Worm (Caenorhabditis elegans) whole organism, midembryonic: ENCODE data around the gene faxc-1.
A peak's percentile ranks its signal among the peaks of the same experiment; 100 is the strongest.

Experiments
- T22C8.4 ChIP-seq: fragments of 200-800 bp; sonication (Bioruptor generic); IDR thresholded peaks from 2 replicates; pipeline ENCODE4 v1.3.6; 2022; ENCODE audit warnings: missing genetic modification characterization, missing compliant biosample characterization
- cog-1 ChIP-seq: sonication (generic microtip); optimal IDR thresholded peaks from 2 replicates; lab custom pipeline; 2016; ENCODE audit warnings: missing genetic modification characterization, missing compliant biosample characterization
- flt-1 ChIP-seq: fragments of 200-800 bp; sonication (Bioruptor generic); IDR thresholded peaks from 2 replicates; pipeline ENCODE4 v1.3.6; 2022; ENCODE audit warnings: missing genetic modification characterization, missing compliant biosample characterization
- klf-2 ChIP-seq: fragments of 200-800 bp; sonication (Bioruptor generic); conservative IDR thresholded peaks from 2 replicates; pipeline ENCODE4 v1.3.6; 2022; ENCODE audit warnings: missing genetic modification reagents, missing genetic modification characterization, missing compliant biosample characterization
- med-1 ChIP-seq: sonication (generic microtip); optimal IDR thresholded peaks from 2 replicates; lab custom pipeline; 2017; ENCODE audit warnings: missing genetic modification characterization, mild to moderate bottlenecking, missing compliant biosample characterization, antibody characterized with exemption, missing genetic modification reagents; ENCODE audit not compliant: insufficient read depth
- ref-1 ChIP-seq: fragments of 200-800 bp; sonication (Bioruptor generic); conservative IDR thresholded peaks from 2 replicates; pipeline ENCODE4 v1.3.6; 2022; ENCODE audit warnings: missing genetic modification reagents, missing genetic modification characterization, missing compliant biosample characterization
- tab-1 ChIP-seq: fragments of 200-800 bp; sonication (Bioruptor generic); IDR thresholded peaks from 2 replicates; pipeline ENCODE4 v1.3.6; 2022; ENCODE audit warnings: missing genetic modification characterization, missing compliant biosample characterization
- ztf-23 ChIP-seq: fragments of 200-800 bp; sonication (Bioruptor generic); IDR thresholded peaks from 2 replicates; pipeline ENCODE4 v1.3.6; 2022; ENCODE audit warnings: missing genetic modification reagents, missing genetic modification characterization, missing compliant biosample characterization
- ztf-29 ChIP-seq: fragments of 200-800 bp; sonication (Bioruptor generic); IDR thresholded peaks from 2 replicates; pipeline ENCODE4 v1.3.6; 2022; ENCODE audit warnings: missing genetic modification reagents, missing genetic modification characterization, missing compliant biosample characterization

faxc-1 gene

DNA sequence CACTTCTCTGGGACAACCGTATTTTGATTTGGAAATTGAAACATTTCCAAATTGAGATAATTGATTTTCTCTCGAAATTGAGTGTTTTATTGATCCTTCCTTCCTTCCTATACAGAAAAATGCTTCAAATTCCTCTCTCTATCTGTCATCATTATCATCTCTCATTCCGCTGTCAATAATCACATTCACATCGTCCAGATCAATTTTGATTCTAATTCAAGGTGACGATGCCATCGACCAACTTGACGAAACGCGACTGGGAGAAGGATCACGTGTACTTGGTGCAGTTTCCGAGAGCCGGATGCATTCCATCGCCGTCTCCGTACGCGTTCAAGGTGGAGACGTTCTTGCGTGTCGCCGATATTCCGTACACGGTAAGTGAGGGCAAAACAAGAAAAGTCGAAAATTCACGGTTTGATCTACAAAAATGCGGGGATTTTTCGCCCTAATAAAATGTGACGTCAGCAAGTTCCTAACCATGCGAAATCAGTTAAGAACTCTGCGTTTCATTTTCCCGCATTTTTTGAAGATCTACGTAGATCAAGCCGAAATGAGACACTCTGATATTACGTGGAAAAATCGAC lies at the start of gene faxc-1:
Gene faxc-1, plus strand, starts transcription at position 222 of the 584 bp plus-strand sequence.
- no peak for TF ChIP-seq ztf-29 (GFP tag; lab: Robert Waterston, UW)
- no peak for TF ChIP-seq T22C8.4
- TF ChIP-seq tab-1 (GFP tag; lab: Robert Waterston, UW), result no peak
- TF ChIP-seq ztf-23 (GFP tag; lab: Robert Waterston, UW), result no peak
- TF ChIP-seq cog-1 (tag; lab: Kevin White, UChicago), result no peak
- no peak for TF ChIP-seq ref-1 (GFP tag; lab: Robert Waterston, UW)

DNA sequence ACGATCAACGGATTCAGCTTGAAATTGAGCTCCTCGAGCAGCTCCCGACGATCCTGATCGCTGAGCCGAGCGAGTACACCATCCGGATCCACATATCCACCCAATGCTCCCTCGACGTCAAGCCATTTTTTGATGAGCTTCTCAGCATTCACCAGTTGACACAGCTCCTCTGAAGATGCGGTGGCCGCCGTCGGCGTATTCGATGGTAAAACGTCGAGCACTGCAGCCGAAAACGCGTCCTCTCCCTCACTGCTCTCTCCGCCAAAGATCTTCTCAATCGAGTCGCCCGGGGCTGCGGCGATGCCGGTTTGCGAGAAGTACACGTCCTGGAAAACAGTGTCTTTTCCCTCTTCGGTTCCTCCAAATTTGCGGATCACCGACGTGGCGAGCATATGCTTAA lies 49.4 kb upstream of the faxc-1 start:
- TF ChIP-seq ztf-23 (GFP tag; lab: Robert Waterston, UW), result no peak
- no peak for TF ChIP-seq klf-2 (GFP tag; lab: Robert Waterston, UW)
- TF ChIP-seq tab-1 (GFP tag; lab: Robert Waterston, UW), result no peak
- TF ChIP-seq med-1, result no peak
- TF ChIP-seq cog-1 (tag; lab: Kevin White, UChicago), result no peak
- TF ChIP-seq flt-1 (GFP tag; lab: Robert Waterston, UW), result no peak
- no peak for TF ChIP-seq T22C8.4
- no peak for TF ChIP-seq ztf-29 (GFP tag; lab: Robert Waterston, UW)
- no peak for TF ChIP-seq ref-1 (GFP tag; lab: Robert Waterston, UW)

DNA sequence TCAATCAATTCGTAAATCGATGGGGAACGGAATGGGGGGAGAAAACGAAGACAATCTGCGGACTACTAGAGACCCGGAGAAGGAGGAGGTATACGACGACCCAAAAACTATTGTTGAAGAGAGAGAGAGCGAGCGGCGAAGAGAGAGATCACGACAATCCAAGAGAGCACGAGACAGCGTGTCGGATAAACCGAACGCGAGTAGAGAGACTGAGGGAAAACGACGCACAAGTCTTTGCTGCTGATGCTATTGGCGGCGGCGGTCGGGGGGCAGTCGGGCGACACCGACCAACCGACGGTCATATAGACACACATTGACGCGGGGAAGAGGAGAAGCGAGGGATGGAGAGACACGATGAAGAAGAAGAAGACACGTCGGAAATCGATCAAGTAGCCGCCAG lies 41.5 kb upstream of the faxc-1 start:
- TF ChIP-seq med-1 (no peak), ztf-23 (GFP tag; lab: Robert Waterston, UW) (no peak; the same call in 1 of the 2 replicates), T22C8.4 (no peak), ztf-29 (GFP tag; lab: Robert Waterston, UW) (no peak), klf-2 (GFP tag; lab: Robert Waterston, UW) (no peak), tab-1 (GFP tag; lab: Robert Waterston, UW) (0 out of 2 replicates have a peak, but pooled peaks have one; percentile 61), ref-1 (GFP tag; lab: Robert Waterston, UW) (no peak), flt-1 (GFP tag; lab: Robert Waterston, UW) (peak; percentile 71; the same call in 1 of the 2 replicates), cog-1 (tag; lab: Kevin White, UChicago) (peak; percentile 61)

DNA sequence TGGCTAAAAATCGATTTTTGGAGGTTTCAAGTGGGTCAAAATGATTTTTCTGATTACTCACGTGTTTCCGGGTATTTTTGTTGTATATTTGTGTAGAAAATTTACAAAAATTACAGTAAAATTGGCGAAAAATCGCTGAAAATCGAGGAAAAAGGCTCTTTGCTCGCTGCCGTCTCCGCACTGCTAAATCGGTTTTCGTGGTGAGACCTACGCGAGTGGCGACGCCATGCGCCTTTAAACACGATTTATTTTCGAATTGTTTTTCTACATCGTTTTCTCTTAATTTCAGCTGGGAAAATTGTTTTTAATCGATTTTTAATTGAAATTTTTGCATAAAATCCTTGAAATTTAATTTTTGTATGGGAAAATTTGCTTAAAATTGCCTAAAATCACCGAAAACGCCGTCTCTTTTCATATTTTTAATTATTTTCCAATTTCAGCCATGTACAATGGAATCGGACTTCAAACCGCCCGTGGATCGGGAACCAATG lies 39.0 kb upstream of the faxc-1 start, which contains the start of the genes pqn-87 and rsr-2:
Gene pqn-87, minus strand, starts transcription at position 171 of the 491 bp plus-strand sequence.
Gene rsr-2, plus strand, starts transcription at position 441 of the 491 bp plus-strand sequence.
- TF ChIP-seq cog-1 (tag; lab: Kevin White, UChicago), result no peak
- no peak for TF ChIP-seq ref-1 (GFP tag; lab: Robert Waterston, UW)
- TF ChIP-seq ztf-29 (GFP tag; lab: Robert Waterston, UW), result no peak
- no peak for TF ChIP-seq flt-1 (GFP tag; lab: Robert Waterston, UW)
- TF ChIP-seq T22C8.4, result no peak
- TF ChIP-seq tab-1 (GFP tag; lab: Robert Waterston, UW), result no peak
- no peak for TF ChIP-seq klf-2 (GFP tag; lab: Robert Waterston, UW)
- TF ChIP-seq ztf-23 (GFP tag; lab: Robert Waterston, UW), result no peak
- no peak for TF ChIP-seq med-1

DNA sequence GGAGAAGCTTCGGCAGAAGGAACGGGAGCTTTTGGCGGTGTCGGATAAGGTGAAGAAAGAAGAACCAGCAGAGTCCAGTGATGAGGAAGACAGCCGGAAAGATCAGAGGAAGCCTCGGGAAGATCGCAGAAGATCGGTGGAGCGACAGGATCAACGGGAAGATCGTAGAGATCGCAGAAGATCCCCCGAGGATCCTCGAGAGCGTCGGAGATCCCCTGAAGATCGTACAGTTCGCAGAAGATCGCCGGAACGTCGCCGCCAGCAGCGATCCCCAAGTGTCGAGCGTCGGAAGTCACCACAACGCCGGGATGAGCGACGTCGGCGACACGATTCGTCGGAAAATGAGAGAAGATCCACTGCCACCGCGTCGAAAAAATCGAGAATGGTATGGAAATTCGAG lies 37.8 kb upstream of the faxc-1 start:
- TF ChIP-seq T22C8.4, result no peak
- TF ChIP-seq flt-1 (GFP tag; lab: Robert Waterston, UW), result no peak
- no peak for TF ChIP-seq tab-1 (GFP tag; lab: Robert Waterston, UW)
- TF ChIP-seq med-1, result no peak
- no peak for TF ChIP-seq cog-1 (tag; lab: Kevin White, UChicago)
- no peak for TF ChIP-seq ztf-29 (GFP tag; lab: Robert Waterston, UW)
- TF ChIP-seq ztf-23 (GFP tag; lab: Robert Waterston, UW), result no peak
- no peak for TF ChIP-seq ref-1 (GFP tag; lab: Robert Waterston, UW)
- no peak for TF ChIP-seq klf-2 (GFP tag; lab: Robert Waterston, UW)

DNA sequence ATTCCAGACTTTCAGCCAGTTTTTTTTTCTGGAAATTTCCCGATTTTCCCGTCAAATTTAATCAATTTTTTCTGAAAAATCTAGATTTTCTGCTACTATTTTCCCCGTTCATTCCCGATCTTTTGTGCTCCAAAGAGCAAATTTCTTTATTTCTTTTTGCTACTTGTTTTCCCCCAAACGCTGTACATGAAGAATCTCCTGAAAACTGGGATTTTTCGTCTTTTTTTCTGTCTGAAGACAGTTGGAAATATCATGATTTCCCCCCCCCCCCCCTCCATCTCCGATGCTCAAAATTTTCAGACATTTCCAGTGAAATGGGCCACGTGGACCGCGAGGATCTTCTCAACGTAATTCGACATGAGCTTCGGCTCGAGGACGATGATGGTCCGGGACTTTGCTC lies 36.0 kb upstream of the faxc-1 start, which contains the start of gene sinh-1:
Gene sinh-1, plus strand, starts transcription at position 301 of the 400 bp plus-strand sequence.
- no peak for TF ChIP-seq ztf-29 (GFP tag; lab: Robert Waterston, UW)
- TF ChIP-seq med-1, result no peak
- TF ChIP-seq ztf-23 (GFP tag; lab: Robert Waterston, UW), result no peak
- no peak for TF ChIP-seq ref-1 (GFP tag; lab: Robert Waterston, UW)
- TF ChIP-seq klf-2 (GFP tag; lab: Robert Waterston, UW), result no peak
- no peak for TF ChIP-seq T22C8.4
- TF ChIP-seq cog-1 (tag; lab: Kevin White, UChicago), result no peak
- TF ChIP-seq flt-1 (GFP tag; lab: Robert Waterston, UW), result no peak
- TF ChIP-seq tab-1 (GFP tag; lab: Robert Waterston, UW), result no peak

DNA sequence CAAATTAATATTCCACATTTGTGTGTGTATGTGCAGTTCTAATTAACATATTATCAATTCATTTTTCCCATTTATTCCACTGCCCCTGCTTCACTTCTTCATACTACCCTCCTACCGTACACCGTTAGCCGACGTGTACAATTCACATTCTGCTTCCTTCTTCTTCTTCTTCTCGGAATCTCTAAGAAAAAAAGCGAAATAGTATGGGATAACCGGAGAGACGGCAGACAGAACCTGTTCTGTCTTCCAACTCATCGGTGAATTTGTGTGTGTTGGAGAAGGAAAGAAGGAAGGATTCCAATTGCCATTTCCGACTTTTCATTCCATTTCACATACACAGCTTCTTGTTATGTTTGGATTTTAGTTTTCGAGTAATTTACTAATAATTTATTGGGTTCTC lies 26.4 kb upstream of the faxc-1 start:
- TF ChIP-seq cog-1 (tag; lab: Kevin White, UChicago) (no peak), med-1 (no peak)

DNA sequence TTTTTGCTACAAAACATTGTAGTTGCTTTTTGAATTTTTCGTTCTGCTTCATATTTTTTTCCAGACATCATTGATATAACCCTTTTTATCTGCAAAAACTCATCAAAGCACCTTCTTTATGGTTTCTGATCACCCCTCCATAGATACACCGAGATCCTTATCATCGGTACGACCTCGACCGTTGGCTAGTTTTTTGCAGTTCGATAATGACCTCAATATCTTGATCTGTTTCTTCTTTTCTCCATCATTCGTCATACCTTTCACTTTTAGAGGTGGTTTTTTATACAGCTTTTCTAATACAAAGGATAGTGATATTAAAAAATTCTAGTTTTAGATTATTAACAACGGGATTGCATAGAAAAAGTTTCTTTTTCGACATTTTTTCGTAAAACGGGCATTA lies 24.5 kb upstream of the faxc-1 start:
- no peak for TF ChIP-seq tab-1 (GFP tag; lab: Robert Waterston, UW)

DNA sequence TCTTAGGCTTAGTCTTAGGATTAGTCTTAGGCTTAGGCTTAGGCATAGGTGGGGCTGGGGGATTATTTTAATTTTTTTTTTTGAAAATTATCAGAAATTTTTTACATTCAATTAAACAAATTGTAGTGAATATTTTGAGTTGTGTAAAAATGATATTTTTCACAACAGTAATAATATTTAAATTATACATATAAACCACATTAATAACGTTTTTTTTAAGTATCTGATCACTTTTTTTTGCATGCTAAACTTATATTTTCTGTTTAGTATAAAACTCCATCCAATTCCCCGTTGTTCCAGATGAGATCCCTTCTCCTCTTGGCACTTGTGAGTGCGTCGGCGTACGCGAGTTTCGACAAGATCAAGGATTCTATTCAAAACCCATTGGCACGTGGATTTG lies 23.9 kb upstream of the faxc-1 start, which contains the start of gene txdc-12.1:
Gene txdc-12.1, plus strand, starts transcription at position 301 of the 400 bp plus-strand sequence.
- TF ChIP-seq med-1 (no peak), tab-1 (GFP tag; lab: Robert Waterston, UW) (no peak), klf-2 (GFP tag; lab: Robert Waterston, UW) (no peak), flt-1 (GFP tag; lab: Robert Waterston, UW) (no peak), cog-1 (tag; lab: Kevin White, UChicago) (no peak), T22C8.4 (no peak), ztf-23 (GFP tag; lab: Robert Waterston, UW) (no peak), ref-1 (GFP tag; lab: Robert Waterston, UW) (no peak), ztf-29 (GFP tag; lab: Robert Waterston, UW) (no peak)

DNA sequence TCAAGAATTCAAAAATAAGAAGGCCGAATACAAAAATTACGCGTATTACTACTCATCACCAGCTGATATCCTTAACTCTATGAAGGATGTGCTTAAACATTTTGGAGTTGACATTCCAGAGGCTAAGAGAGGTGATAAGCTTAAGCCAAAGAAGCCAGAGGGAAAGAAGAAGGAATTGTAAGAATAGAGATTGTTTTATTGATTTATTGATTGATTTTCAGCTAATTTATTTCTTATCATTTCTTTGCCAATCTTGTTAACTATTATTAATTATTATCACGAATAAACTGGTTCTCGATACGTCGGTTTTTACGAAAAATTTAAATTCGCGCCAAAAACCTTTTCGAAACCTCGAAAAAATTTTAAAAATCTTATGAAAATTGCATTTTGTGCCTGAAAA lies 22.2 kb upstream of the faxc-1 start:
- no peak for TF ChIP-seq ztf-29 (GFP tag; lab: Robert Waterston, UW)
- TF ChIP-seq ref-1 (GFP tag; lab: Robert Waterston, UW), result no peak
